Fruit fly (Drosophila melanogaster): ENCODE measurements around the gene CG11771.

dm6 chr3R:24968015-24968414 is 36.2 kb downstream of the CG11771 start:
- TF ChIP-seq Sox14 (GFP tag; optimal IDR thresholded peaks at IDR 0.05) (no peak), topi (GFP tag; optimal IDR thresholded peaks at IDR 0.05) (no peak), CG31627 (GFP tag; optimal IDR thresholded peaks at IDR 0.05) (no peak), fd85E (GFP tag; optimal IDR thresholded peaks at IDR 0.05) (no peak), OdsH (GFP tag; optimal IDR thresholded peaks at IDR 0.05) (no peak), Eip93F (GFP tag; optimal IDR thresholded peaks at IDR 0.05) (no peak)

Measured in whole organism, prepupa.